Worm (Caenorhabditis elegans): Measurements from ENCODE around the gene ccdc-149.

ccdc-149 gene

ce11 chrX:11558156-11558555 is 46.9 kb upstream of the ccdc-149 start (continued):
- TF ChIP-seq lsy-2 (tag; optimal IDR thresholded peaks at IDR 0.05), result peak in 1 of 2 experiments; percentile 48
- no peak for TF ChIP-seq hlh-11 (tag; optimal IDR thresholded peaks at IDR 0.05)
- no peak for TF ChIP-seq cey-2 (tag; optimal IDR thresholded peaks at IDR 0.05; ENCODE audit: borderline replicate concordance, insufficient read depth)
- 0 out of 2 replicates have a peak, but pooled peaks have one; percentile 31 for TF ChIP-seq T26A8.4 (GFP tag; IDR thresholded peaks at IDR 0.05)
- no peak for TF ChIP-seq Y75B8A.6 (GFP tag; IDR thresholded peaks at IDR 0.05)
- TF ChIP-seq dve-1 (tag; optimal IDR thresholded peaks at IDR 0.05; ENCODE audit: insufficient read depth), result no peak
- no peak for TF ChIP-seq saeg-2 (GFP tag; IDR thresholded peaks at IDR 0.05)
- no peak for TF ChIP-seq mxl-2 (GFP tag; conservative IDR thresholded peaks at IDR 0.05)
- no peak for TF ChIP-seq ceh-62 (tag; optimal IDR thresholded peaks at IDR 0.05)
- TF ChIP-seq php-3 (GFP tag; IDR thresholded peaks at IDR 0.05), result no peak
- TF ChIP-seq set-16 (GFP tag; IDR thresholded peaks at IDR 0.05), result no peak
- no peak for TF ChIP-seq snpc-1.2 (GFP tag; IDR thresholded peaks at IDR 0.05)
- no peak for TF ChIP-seq ama-1 (optimal IDR thresholded peaks at IDR 0.05)
- no peak for TF ChIP-seq jun-1 (tag; optimal IDR thresholded peaks at IDR 0.05)
- 0 out of 2 replicates have a peak, but pooled peaks have one; percentile 55 for TF ChIP-seq tag-97 (GFP tag; IDR thresholded peaks at IDR 0.05)
- no peak for TF ChIP-seq ZK546.5 (tag; optimal IDR thresholded peaks at IDR 0.05)
- TF ChIP-seq aly-2 (tag; optimal IDR thresholded peaks at IDR 0.05), result no peak
- TF ChIP-seq mxl-3 (GFP tag; optimal IDR thresholded peaks at IDR 0.05), result no peak
- TF ChIP-seq fkh-10 (GFP tag; optimal IDR thresholded peaks at IDR 0.05), result peak; percentile 83
- no peak for TF ChIP-seq ceh-44 (GFP tag; IDR thresholded peaks at IDR 0.05)
- no peak for TF ChIP-seq duxl-1 (tag; optimal IDR thresholded peaks at IDR 0.05; ENCODE audit: poor library complexity)
- peak; percentile 19 for TF ChIP-seq F37D6.2 (tag; optimal IDR thresholded peaks at IDR 0.05)
- no peak for TF ChIP-seq ceh-32 (tag; optimal IDR thresholded peaks at IDR 0.05; ENCODE audit: poor library complexity)

ce11 chrX:11556194-11556739 is 45.0 kb upstream of the ccdc-149 start, which contains the start of gene C35C5.10:
Gene C35C5.10 (plus strand): TSS chrX:11556244.
- TF ChIP-seq ceh-44 (GFP tag; IDR thresholded peaks at IDR 0.05), result no peak
- no peak for TF ChIP-seq ceh-32 (tag; optimal IDR thresholded peaks at IDR 0.05; ENCODE audit: poor library complexity)
- TF ChIP-seq nhr-41 (GFP tag; IDR thresholded peaks at IDR 0.05), result no peak
- peak; percentile 22 for TF ChIP-seq aha-1 (tag)
- TF ChIP-seq dve-1 (tag; optimal IDR thresholded peaks at IDR 0.05; ENCODE audit: insufficient read depth), result peak; percentile 27
- TF ChIP-seq lin-39 (tag; optimal IDR thresholded peaks at IDR 0.05), result no peak
- no peak for TF ChIP-seq tag-97 (GFP tag; IDR thresholded peaks at IDR 0.05)
- no peak for TF ChIP-seq unc-130 (GFP tag; optimal IDR thresholded peaks at IDR 0.05)
- no peak for TF ChIP-seq nhr-102 (tag; optimal IDR thresholded peaks at IDR 0.05)
- no peak for TF ChIP-seq ceh-20 (GFP tag; IDR thresholded peaks at IDR 0.05)
- TF ChIP-seq hlh-11 (tag; optimal IDR thresholded peaks at IDR 0.05), result peak; percentile 43
- TF ChIP-seq mdt-29 (GFP tag; IDR thresholded peaks at IDR 0.05), result no peak
- TF ChIP-seq F26F4.8 (GFP tag; conservative IDR thresholded peaks at IDR 0.05), result no peak
- TF ChIP-seq dmd-6 (GFP tag; IDR thresholded peaks at IDR 0.05), result peak; percentile 68
- no peak for TF ChIP-seq ztf-7 (tag; optimal IDR thresholded peaks at IDR 0.05)
- no peak for TF ChIP-seq nhr-10 (tag; optimal IDR thresholded peaks at IDR 0.05)
- no peak for TF ChIP-seq madf-9 (GFP tag; conservative IDR thresholded peaks at IDR 0.05)
- TF ChIP-seq D1046.2 (GFP tag; IDR thresholded peaks at IDR 0.05), result no peak
- TF ChIP-seq dmd-8 (GFP tag; IDR thresholded peaks at IDR 0.05), result no peak
- TF ChIP-seq nhr-111 (GFP tag; optimal IDR thresholded peaks at IDR 0.05), result no peak
- peak; percentile 47 for TF ChIP-seq nhr-28 (tag; optimal IDR thresholded peaks at IDR 0.05)
- TF ChIP-seq cey-2 (tag; optimal IDR thresholded peaks at IDR 0.05; ENCODE audit: borderline replicate concordance, insufficient read depth), result no peak
- no peak for TF ChIP-seq zag-1 (tag; optimal IDR thresholded peaks at IDR 0.05)
- peak; percentile 60 for TF ChIP-seq pqm-1 (tag; optimal IDR thresholded peaks at IDR 0.05)
- TF ChIP-seq Y5F2A.4 (GFP tag; optimal IDR thresholded peaks at IDR 0.05), result no peak
- TF ChIP-seq unc-62 (GFP tag; optimal IDR thresholded peaks at IDR 0.05 in 1 of 2), result no peak
- TF ChIP-seq unc-62 (tag; optimal IDR thresholded peaks at IDR 0.05), result no peak
- no peak for TF ChIP-seq ZK337.2 (GFP tag; IDR thresholded peaks at IDR 0.05)
- TF ChIP-seq skn-1 (tag; optimal IDR thresholded peaks at IDR 0.05), result no peak
- TF ChIP-seq ceh-62 (tag; optimal IDR thresholded peaks at IDR 0.05), result no peak
- no peak for TF ChIP-seq R02D3.7 (tag; optimal IDR thresholded peaks at IDR 0.05)
- TF ChIP-seq arid-1 (GFP tag; conservative IDR thresholded peaks at IDR 0.05), result no peak
- no peak for TF ChIP-seq gei-8 (GFP tag; optimal IDR thresholded peaks at IDR 0.05)

Measured in whole organism, L4 larva.